Worm (Caenorhabditis elegans): ENCODE measurements around the gene M163.11.
A peak's percentile ranks its signal among the peaks of the same experiment; 100 is the strongest.

Gene M163.11

DNA sequence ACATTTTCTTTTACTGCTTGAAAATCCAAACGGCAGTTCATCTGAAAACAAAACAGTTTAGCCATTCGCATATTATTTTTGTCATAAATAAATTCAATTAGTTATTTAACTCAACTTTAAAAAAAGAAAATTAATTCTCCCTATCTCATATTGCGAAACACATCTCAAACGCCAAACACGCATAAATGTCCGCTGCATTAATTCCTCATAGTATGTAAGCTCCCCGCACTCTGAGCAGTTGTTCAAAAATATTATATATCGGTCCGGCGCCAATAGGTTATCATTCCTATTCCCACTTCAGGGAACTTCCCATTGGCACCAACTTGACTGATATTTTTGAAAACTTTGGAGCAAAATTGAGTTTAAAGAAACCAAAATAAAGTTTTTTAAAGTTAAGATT is 985 bp upstream of the M163.11 start (continued):
- TF ChIP-seq arid-1 (GFP tag; conservative IDR thresholded peaks at IDR 0.05) (no peak), egl-43 (GFP tag; IDR thresholded peaks at IDR 0.05) (no peak), madf-5 (GFP tag; IDR thresholded peaks at IDR 0.05) (no peak), mxl-2 (GFP tag; conservative IDR thresholded peaks at IDR 0.05) (no peak), nhr-237 (tag; optimal IDR thresholded peaks at IDR 0.05) (no peak), fos-1 (tag; optimal IDR thresholded peaks at IDR 0.05) (no peak), lsy-2 (tag; optimal IDR thresholded peaks at IDR 0.05) (peak in 1 of 2 experiments; percentile 73), lin-39 (tag; optimal IDR thresholded peaks at IDR 0.05) (no peak), nhr-111 (GFP tag; optimal IDR thresholded peaks at IDR 0.05) (no peak), duxl-1 (tag; optimal IDR thresholded peaks at IDR 0.05; ENCODE audit: poor library complexity) (peak; percentile 17), ceh-62 (tag; optimal IDR thresholded peaks at IDR 0.05) (no peak), gei-8 (GFP tag; optimal IDR thresholded peaks at IDR 0.05) (no peak), dmd-6 (GFP tag; IDR thresholded peaks at IDR 0.05) (no peak), D1046.2 (GFP tag; IDR thresholded peaks at IDR 0.05) (no peak), mep-1 (tag; optimal IDR thresholded peaks at IDR 0.05) (no peak), hlh-11 (tag; optimal IDR thresholded peaks at IDR 0.05) (no peak), F37D6.2 (tag; optimal IDR thresholded peaks at IDR 0.05) (peak; percentile 65), nhr-10 (tag; optimal IDR thresholded peaks at IDR 0.05) (no peak), ceh-44 (GFP tag; IDR thresholded peaks at IDR 0.05) (no peak), dve-1 (tag; optimal IDR thresholded peaks at IDR 0.05; ENCODE audit: insufficient read depth) (peak; percentile 51), F10B5.3 (tag; optimal IDR thresholded peaks at IDR 0.05) (no peak), lin-29 (GFP tag; IDR thresholded peaks at IDR 0.05) (no peak)

DNA sequence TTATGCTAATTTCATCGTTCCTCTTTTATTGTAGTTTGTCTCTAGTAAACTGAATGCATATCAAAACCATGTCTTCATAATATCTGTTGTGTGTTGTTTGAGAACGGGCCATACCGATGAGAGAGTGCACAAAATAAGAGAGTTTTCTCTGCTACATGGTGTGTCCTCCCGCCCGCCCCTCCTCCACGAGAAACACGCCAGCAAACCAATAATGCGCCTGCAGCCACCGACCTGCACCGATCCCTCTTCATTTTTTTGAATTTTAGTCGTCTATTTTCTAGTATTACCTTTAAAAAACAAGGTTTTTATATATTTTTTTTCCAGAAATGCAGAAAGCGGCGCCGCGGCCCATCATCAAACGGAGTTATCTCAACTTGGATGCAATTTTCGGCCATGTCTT is 1.1 kb downstream of the M163.11 start, which contains the start of gene gfi-3:
Gene gfi-3 (plus strand): TSS at position 325 of the 400 bp plus-strand sequence.
- TF ChIP-seq jun-1 (tag; optimal IDR thresholded peaks at IDR 0.05) = no peak
- peak; percentile 53 for TF ChIP-seq F37D6.2 (tag; optimal IDR thresholded peaks at IDR 0.05)
- TF ChIP-seq fos-1 (tag; optimal IDR thresholded peaks at IDR 0.05) = no peak
- TF ChIP-seq daf-12 (tag; optimal IDR thresholded peaks at IDR 0.05) = no peak
- TF ChIP-seq Y5F2A.4 (GFP tag; optimal IDR thresholded peaks at IDR 0.05) = no peak
- peak in 1 of 2 experiments; percentile 85 for TF ChIP-seq lsy-2 (tag; optimal IDR thresholded peaks at IDR 0.05)
- TF ChIP-seq vab-7 (GFP tag; IDR thresholded peaks at IDR 0.05) = no peak
- TF ChIP-seq ces-1 (GFP tag; optimal IDR thresholded peaks at IDR 0.05) = no peak
- TF ChIP-seq nhr-10 (tag; optimal IDR thresholded peaks at IDR 0.05) = no peak
- no peak for TF ChIP-seq zip-2 (tag; optimal IDR thresholded peaks at IDR 0.05)
- peak; percentile 72 for TF ChIP-seq ctbp-1 (GFP tag; IDR thresholded peaks at IDR 0.05)
- no peak for TF ChIP-seq dmd-9 (GFP tag; IDR thresholded peaks at IDR 0.05)
- peak; percentile 95 for TF ChIP-seq aha-1 (tag)
- no peak for TF ChIP-seq gei-8 (GFP tag; optimal IDR thresholded peaks at IDR 0.05)
- peak; percentile 61 for TF ChIP-seq lin-13 (GFP tag; optimal IDR thresholded peaks at IDR 0.05)
- peak; percentile 67 for TF ChIP-seq duxl-1 (tag; optimal IDR thresholded peaks at IDR 0.05; ENCODE audit: poor library complexity)
- no peak for TF ChIP-seq aly-2 (tag; optimal IDR thresholded peaks at IDR 0.05)
- no peak for TF ChIP-seq Y75B8A.6 (GFP tag; IDR thresholded peaks at IDR 0.05)
- no peak for TF ChIP-seq nhr-41 (GFP tag; IDR thresholded peaks at IDR 0.05)
- TF ChIP-seq nhr-6 (tag; optimal IDR thresholded peaks at IDR 0.05) = peak; percentile 29
- no peak for TF ChIP-seq mdt-29 (GFP tag; IDR thresholded peaks at IDR 0.05)
- no peak for TF ChIP-seq ceh-28 (tag; optimal IDR thresholded peaks at IDR 0.05)
- no peak for TF ChIP-seq ZK546.5 (tag; optimal IDR thresholded peaks at IDR 0.05)
- no peak for TF ChIP-seq zfp-2 (tag; optimal IDR thresholded peaks at IDR 0.05)
- no peak for TF ChIP-seq lin-38 (GFP tag; IDR thresholded peaks at IDR 0.05)
- no peak for TF ChIP-seq unc-130 (GFP tag; optimal IDR thresholded peaks at IDR 0.05)
- TF ChIP-seq snpc-1.2 (GFP tag; IDR thresholded peaks at IDR 0.05) = no peak
- no peak for TF ChIP-seq F26F4.8 (GFP tag; conservative IDR thresholded peaks at IDR 0.05)
- no peak for TF ChIP-seq ZK337.2 (GFP tag; IDR thresholded peaks at IDR 0.05)
- TF ChIP-seq ceh-44 (GFP tag; IDR thresholded peaks at IDR 0.05) = no peak
- TF ChIP-seq Y105C5A.15 (GFP tag; IDR thresholded peaks at IDR 0.05) = no peak
- no peak for TF ChIP-seq lim-7 (GFP tag; IDR thresholded peaks at IDR 0.05)
- no peak for TF ChIP-seq nhr-76 (tag; optimal IDR thresholded peaks at IDR 0.05)
- TF ChIP-seq F10B5.3 (tag; optimal IDR thresholded peaks at IDR 0.05) = no peak
- no peak for TF ChIP-seq lir-3 (tag; optimal IDR thresholded peaks at IDR 0.05)
- peak; percentile 12 for TF ChIP-seq spr-3 (GFP tag; optimal IDR thresholded peaks at IDR 0.05)
- TF ChIP-seq lin-39 (tag; optimal IDR thresholded peaks at IDR 0.05) = no peak
- peak; percentile 30 for TF ChIP-seq nhr-77 (tag; optimal IDR thresholded peaks at IDR 0.05)

Data from whole organism, L4 larva.